Worm (Caenorhabditis elegans): ENCODE measurements around the gene gspd-1.

ce11 chrIV:11316640-11317039, 579 bp upstream of the gspd-1 start:
- TF ChIP-seq skn-1 (tag; optimal IDR thresholded peaks at IDR 0.05), result no peak
- TF ChIP-seq aly-2 (tag; optimal IDR thresholded peaks at IDR 0.05), result no peak
- TF ChIP-seq blmp-1 (tag; optimal IDR thresholded peaks at IDR 0.05; ENCODE audit: insufficient read depth), result no peak
- TF ChIP-seq nhr-77 (tag; optimal IDR thresholded peaks at IDR 0.05), result no peak
- no peak for TF ChIP-seq elt-3 (tag; optimal IDR thresholded peaks at IDR 0.05)

All from whole organism, L2 larva.